Worm (Caenorhabditis elegans): ENCODE measurements around the gene ZK353.9.

DNA sequence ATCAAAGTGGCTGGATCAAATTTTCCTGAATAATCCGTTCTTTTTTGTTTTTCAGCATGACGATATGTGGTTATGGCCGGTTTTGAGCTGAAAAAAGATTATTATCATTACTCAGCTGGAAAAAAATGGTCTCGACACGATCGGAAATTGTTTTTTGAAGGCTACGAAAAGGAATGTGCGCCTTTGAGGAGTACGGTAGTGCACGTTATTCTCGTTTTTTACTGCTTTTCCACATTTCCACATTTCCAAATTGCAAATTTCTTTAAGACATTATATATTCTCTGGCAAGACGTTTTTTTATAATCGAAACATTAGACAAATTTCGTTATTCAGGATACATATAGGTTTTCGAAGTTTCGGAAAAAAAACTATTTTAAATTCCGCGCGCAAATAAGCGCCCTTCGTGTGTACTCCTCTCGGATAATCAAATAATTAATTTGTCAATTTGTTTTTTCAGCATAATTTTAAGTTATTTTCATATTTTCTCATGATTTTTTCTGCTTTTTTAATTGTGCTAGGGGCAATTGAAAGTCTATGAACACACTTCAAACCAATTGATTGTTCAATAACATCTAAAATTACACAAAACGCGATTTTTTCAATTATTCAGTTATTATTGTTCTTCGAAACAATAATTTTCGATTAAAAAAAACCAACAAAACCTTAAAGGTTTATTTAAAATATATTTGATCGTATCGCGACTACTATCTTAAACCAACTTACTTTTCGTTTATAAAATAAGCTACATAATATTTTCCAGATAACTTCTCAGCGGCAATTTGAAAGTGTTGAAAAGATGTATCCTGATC is 45.8 kb upstream of the ZK353.9 start, which contains the start of gene R05D3.3:
- TF ChIP-seq him-1 (tag; optimal IDR thresholded peaks at IDR 0.05) (no peak), dao-5 (tag; optimal IDR thresholded peaks at IDR 0.05) (no peak)

Measured in whole organism, L4/young adult.